Worm (Caenorhabditis elegans) whole organism, L4 larva: ENCODE data around the gene C01B10.9.

ENCODE experiments used
- D1046.2 ChIP-seq: fragments of 200-800 bp; sonication (Bioruptor generic); IDR thresholded peaks from 2 replicates; pipeline ENCODE4 v1.3.6; 2022; ENCODE audit warnings: missing genetic modification characterization, missing compliant biosample characterization
- F37D6.2 ChIP-seq: sonication (generic microtip); optimal IDR thresholded peaks from 2 replicates; lab custom pipeline; 2016; ENCODE audit warnings: mild to moderate bottlenecking, missing genetic modification characterization, missing compliant biosample characterization
- F49E8.2 ChIP-seq: sonication (generic microtip); optimal IDR thresholded peaks from 2 replicates; lab custom pipeline; 2016; ENCODE audit warnings: missing compliant biosample characterization, mild to moderate bottlenecking, missing genetic modification characterization, borderline replicate concordance
- Y48G9A.11 ChIP-seq: fragments of 200-800 bp; sonication (Bioruptor generic); IDR thresholded peaks from 2 replicates; pipeline ENCODE4 v1.3.6; 2022; ENCODE audit warnings: missing genetic modification reagents, missing genetic modification characterization, missing compliant biosample characterization
- ZK337.2 ChIP-seq: fragments of 200-800 bp; sonication (Bioruptor generic); IDR thresholded peaks from 2 replicates; pipeline ENCODE4 v1.3.6; 2022; ENCODE audit warnings: missing genetic modification reagents, missing genetic modification characterization, missing compliant biosample characterization
- ZK546.5 ChIP-seq, 2 experiments: sonication (generic microtip); optimal IDR thresholded peaks; 2 replicates each; lab custom pipeline; 2017; ENCODE audit warnings: missing biosample characterization in 2 of 2, missing genetic modification characterization in 2 of 2
- attf-4 ChIP-seq: sonication (generic microtip); optimal IDR thresholded peaks from 3 replicates; lab custom pipeline; 2017; ENCODE audit warnings: missing biosample characterization, missing genetic modification characterization
- ceh-20 ChIP-seq: fragments of 200-800 bp; sonication (Bioruptor generic); IDR thresholded peaks from 2 replicates; pipeline ENCODE4 v1.3.6; 2022; ENCODE audit warnings: missing genetic modification reagents, missing genetic modification characterization, missing compliant biosample characterization
- ceh-62 ChIP-seq: sonication (generic microtip); optimal IDR thresholded peaks from 2 replicates; lab custom pipeline; 2017; ENCODE audit warnings: missing biosample characterization, missing genetic modification characterization
- ceh-82 ChIP-seq: sonication (generic microtip); optimal IDR thresholded peaks from 2 replicates; lab custom pipeline; 2017; ENCODE audit warnings: missing biosample characterization, missing genetic modification characterization
- ctbp-1 ChIP-seq: fragments of 200-800 bp; sonication (Bioruptor generic); IDR thresholded peaks from 2 replicates; pipeline ENCODE4 v1.3.6; 2022; ENCODE audit warnings: missing genetic modification reagents, missing genetic modification characterization, missing compliant biosample characterization
- daf-16 ChIP-seq, 3 experiments: sonication (generic microtip); optimal IDR thresholded peaks; 2 replicates each; lab custom pipeline; 2016 to 2017; ENCODE audit warnings: missing genetic modification characterization in 3 of 3, missing genetic modification reagents in 3 of 3, mild to moderate bottlenecking in 2 of 3, missing compliant biosample characterization in 2 of 3, missing biosample characterization in 1 of 3, moderate library complexity in 1 of 3
- dve-1 ChIP-seq: sonication (generic microtip); optimal IDR thresholded peaks from 2 replicates; lab custom pipeline; 2017; ENCODE audit warnings: antibody characterized with exemption, mild to moderate bottlenecking, missing genetic modification characterization, missing compliant biosample characterization; ENCODE audit not compliant: insufficient read depth
- egl-27 ChIP-seq: sonication (generic microtip); optimal IDR thresholded peaks from 3 replicates; lab custom pipeline; 2017; ENCODE audit warnings: missing biosample characterization, missing genetic modification reagents, missing genetic modification characterization
- gei-8 ChIP-seq: fragments of 200-800 bp; sonication (Bioruptor generic); optimal IDR thresholded peaks from 2 replicates; lab custom pipeline; 2018; ENCODE audit warnings: mild to moderate bottlenecking, missing genetic modification characterization, missing compliant biosample characterization
- hif-1 ChIP-seq, 2 experiments: sonication (generic microtip); optimal IDR thresholded peaks; 2 replicates each; lab custom pipeline; 2016 to 2017; ENCODE audit warnings: missing compliant biosample characterization in 2 of 2, missing genetic modification characterization in 2 of 2, missing genetic modification reagents in 2 of 2, missing genotype in 2 of 2, mild to moderate bottlenecking in 1 of 2
- lin-15B ChIP-seq: fragments of 150-350 bp; sonication (generic microtip); optimal IDR thresholded peaks from 3 replicates; lab custom pipeline; 2014; ENCODE audit warnings: missing biosample characterization, missing genetic modification characterization
- lin-38 ChIP-seq: fragments of 200-800 bp; sonication (Bioruptor generic); IDR thresholded peaks from 2 replicates; pipeline ENCODE4 v1.3.6; 2022; ENCODE audit warnings: missing genetic modification reagents, missing genetic modification characterization, missing compliant biosample characterization
- lsy-2 ChIP-seq, 2 experiments: fragments of 150-350 bp in 1 of 2; sonication (generic microtip) in 1 of 2; optimal IDR thresholded peaks; 2 replicates each; lab custom pipeline; 2014 to 2017; ENCODE audit warnings: missing biosample characterization in 2 of 2, missing genetic modification characterization in 2 of 2
- madf-9 ChIP-seq: fragments of 200-800 bp; sonication (Bioruptor generic); conservative IDR thresholded peaks from 2 replicates; pipeline ENCODE4 v1.3.6; 2022; ENCODE audit warnings: missing genetic modification reagents, missing genetic modification characterization, missing compliant biosample characterization
- mdt-29 ChIP-seq: fragments of 200-800 bp; sonication (Bioruptor generic); IDR thresholded peaks from 2 replicates; pipeline ENCODE4 v1.3.6; 2022; ENCODE audit warnings: missing genetic modification reagents, missing genetic modification characterization, missing compliant biosample characterization
- mep-1 ChIP-seq: fragments of 150-350 bp; sonication (generic microtip); optimal IDR thresholded peaks from 3 replicates; lab custom pipeline; 2014; ENCODE audit warnings: missing biosample characterization, missing genetic modification characterization
- mxl-2 ChIP-seq: fragments of 200-800 bp; sonication (Bioruptor generic); conservative IDR thresholded peaks from 2 replicates; pipeline ENCODE4 v1.3.6; 2022; ENCODE audit warnings: missing genetic modification reagents, missing genetic modification characterization, missing compliant biosample characterization
- nhr-10 ChIP-seq: fragments of 150-350 bp; optimal IDR thresholded peaks from 2 replicates; lab custom pipeline; 2014; ENCODE audit warnings: missing biosample characterization, missing genetic modification characterization
- nhr-102 ChIP-seq: sonication (generic microtip); optimal IDR thresholded peaks from 2 replicates; lab custom pipeline; 2016; ENCODE audit warnings: mild to moderate bottlenecking, missing genetic modification characterization, moderate library complexity, missing compliant biosample characterization
- nhr-25 ChIP-seq: sonication (generic microtip); optimal IDR thresholded peaks from 2 replicates; lab custom pipeline; 2017; ENCODE audit warnings: missing genetic modification characterization, mild to moderate bottlenecking, missing compliant biosample characterization, antibody characterized with exemption, moderate library complexity, borderline replicate concordance; ENCODE audit not compliant: insufficient read depth
- nhr-28 ChIP-seq: fragments of 150-350 bp; optimal IDR thresholded peaks from 2 replicates; lab custom pipeline; 2014; ENCODE audit warnings: missing biosample characterization, missing genetic modification characterization
- nhr-41 ChIP-seq: fragments of 200-800 bp; sonication (Bioruptor generic); IDR thresholded peaks from 2 replicates; pipeline ENCODE4 v1.3.6; 2022; ENCODE audit warnings: missing genetic modification reagents, missing genetic modification characterization, missing compliant biosample characterization
- nhr-6 ChIP-seq: fragments of 150-350 bp; optimal IDR thresholded peaks from 2 replicates; lab custom pipeline; 2014; ENCODE audit warnings: missing biosample characterization, missing genetic modification characterization
- nhr-76 ChIP-seq: fragments of 150-350 bp; optimal IDR thresholded peaks from 2 replicates; lab custom pipeline; 2014; ENCODE audit warnings: missing biosample characterization, missing genetic modification characterization
- pha-4 ChIP-seq, 2 experiments: fragments of 150-350 bp in 1 of 2; fragments of 200-800 bp in 1 of 2; sonication (Bioruptor generic) in 1 of 2; IDR thresholded peaks in 1 of 2; optimal IDR thresholded peaks in 1 of 2; 2 replicates each; pipeline versions ENCODE4 v1.3.6 to Lab custom; 2014 to 2022; ENCODE audit warnings: missing genetic modification characterization in 2 of 2, missing genetic modification reagents in 2 of 2, missing biosample characterization in 1 of 2, missing compliant biosample characterization in 1 of 2
- php-3 ChIP-seq: fragments of 200-800 bp; sonication (Bioruptor generic); IDR thresholded peaks from 2 replicates; pipeline ENCODE4 v1.3.6; 2022; ENCODE audit warnings: missing genetic modification reagents, missing genetic modification characterization, missing compliant biosample characterization
- pqm-1 ChIP-seq: sonication (generic microtip); optimal IDR thresholded peaks from 2 replicates; lab custom pipeline; 2017; ENCODE audit warnings: missing biosample characterization, missing genetic modification characterization
- spr-3 ChIP-seq: fragments of 200-800 bp; sonication (Bioruptor generic); optimal IDR thresholded peaks from 2 replicates; lab custom pipeline; 2018; ENCODE audit warnings: mild to moderate bottlenecking, missing genetic modification characterization, missing compliant biosample characterization
- unc-130 ChIP-seq: sonication (generic microtip); optimal IDR thresholded peaks from 2 replicates; lab custom pipeline; 2016; ENCODE audit warnings: missing genetic modification reagents, missing genetic modification characterization, missing compliant biosample characterization
- vab-7 ChIP-seq: fragments of 200-800 bp; sonication (Bioruptor generic); IDR thresholded peaks from 2 replicates; pipeline ENCODE4 v1.3.6; 2022; ENCODE audit warnings: missing genetic modification reagents, missing genetic modification characterization, missing compliant biosample characterization
- zfp-2 ChIP-seq: sonication (generic microtip); optimal IDR thresholded peaks from 2 replicates; lab custom pipeline; 2016; ENCODE audit warnings: mild to moderate bottlenecking, missing genetic modification characterization, missing compliant biosample characterization
- zfp-3 ChIP-seq: fragments of 200-800 bp; sonication (Bioruptor generic); conservative IDR thresholded peaks from 2 replicates; pipeline ENCODE4 v1.3.6; 2022; ENCODE audit warnings: missing genetic modification reagents, missing genetic modification characterization, missing compliant biosample characterization
- zip-2 ChIP-seq: fragments of 150-350 bp; optimal IDR thresholded peaks from 2 replicates; lab custom pipeline; 2014; ENCODE audit warnings: missing biosample characterization, missing genetic modification characterization

C01B10.9 gene

DNA sequence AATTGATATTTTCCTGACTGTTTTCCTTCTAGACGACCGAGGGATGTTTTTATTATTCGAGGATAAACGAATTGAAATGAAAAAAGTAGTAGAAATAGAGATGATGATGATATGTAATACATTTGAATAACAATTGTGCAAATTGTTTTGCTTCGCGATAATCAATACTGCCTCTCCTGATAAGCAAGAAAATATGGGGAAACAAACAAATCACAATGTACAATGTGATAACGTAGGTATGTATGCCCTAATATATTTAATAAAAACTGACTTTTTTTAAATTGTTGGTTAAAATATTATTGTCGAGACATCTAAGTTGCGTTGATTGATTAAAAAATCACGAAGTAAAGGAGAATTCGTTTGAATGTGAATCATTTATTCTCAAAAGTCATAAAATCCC lies 4.2 kb upstream of the C01B10.9 start, which contains the start of gene cest-5.2 (continued):
- no peak for TF ChIP-seq Y48G9A.11 (GFP tag; lab: Robert Waterston, UW)
- TF ChIP-seq nhr-41 (GFP tag; lab: Robert Waterston, UW), result no peak
- no peak for TF ChIP-seq egl-27 (tag; lab: Kevin White, UChicago)
- TF ChIP-seq nhr-28 (tag; lab: Kevin White, UChicago), result peak; percentile 54
- peak; percentile 68 for TF ChIP-seq pqm-1 (tag; lab: Kevin White, UChicago)
- TF ChIP-seq ZK337.2 (GFP tag; lab: Robert Waterston, UW), result no peak
- no peak for TF ChIP-seq daf-16 (GFP tag; optimal IDR thresholded peaks at IDR 0.05; lab: Kevin White, UChicago)
- TF ChIP-seq daf-16 (tag; optimal IDR thresholded peaks at IDR 0.05; lab: Kevin White, UChicago), result peak; percentile 81
- no peak for TF ChIP-seq nhr-10 (tag; lab: Kevin White, UChicago)
- TF ChIP-seq D1046.2 (GFP tag; lab: Robert Waterston, UW), result no peak
- TF ChIP-seq spr-3 (GFP tag; lab: Kevin White, UChicago), result no peak
- TF ChIP-seq ctbp-1 (GFP tag; lab: Robert Waterston, UW), result no peak
- no peak for TF ChIP-seq zip-2 (tag; lab: Kevin White, UChicago)
- TF ChIP-seq unc-130 (GFP tag; lab: Kevin White, UChicago), result no peak
- no peak for TF ChIP-seq attf-4 (tag; lab: Kevin White, UChicago)
- TF ChIP-seq php-3 (GFP tag; lab: Robert Waterston, UW), result no peak
- no peak for TF ChIP-seq mxl-2 (GFP tag; lab: Robert Waterston, UW)
- no peak for TF ChIP-seq ceh-20 (GFP tag; lab: Robert Waterston, UW)

DNA sequence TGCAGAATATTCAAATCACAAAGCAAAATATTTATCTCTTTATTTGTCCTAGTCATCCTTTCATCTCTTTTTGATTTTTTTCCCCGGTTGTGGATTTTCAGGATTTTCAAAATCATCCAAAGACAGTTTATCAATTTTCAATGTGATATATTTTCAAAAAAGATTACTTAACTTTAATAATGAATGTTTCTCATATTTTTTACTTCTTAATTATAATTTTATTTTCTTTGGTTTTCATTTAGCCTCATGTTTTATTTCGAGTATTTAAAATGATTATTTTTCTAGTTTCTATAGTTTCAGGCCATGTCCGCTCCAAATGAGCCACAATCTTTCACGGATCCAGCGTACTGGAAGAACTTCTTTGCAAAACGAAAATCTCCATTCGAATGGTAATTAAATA lies 2.8 kb downstream of the C01B10.9 start, which contains the start of gene metl-13:
metl-13 (plus strand) TSS at position 301 of the 400 bp plus-strand sequence.
- TF ChIP-seq mdt-29 (GFP tag; lab: Robert Waterston, UW), result no peak
- TF ChIP-seq lin-38, result 0 out of 2 replicates have a peak, but pooled peaks have one; percentile 24
- TF ChIP-seq ZK546.5 (tag; optimal IDR thresholded peaks at IDR 0.05; lab: Kevin White, UChicago), result no peak
- no peak for TF ChIP-seq ceh-82 (tag; lab: Kevin White, UChicago)
- no peak for TF ChIP-seq zfp-2
- no peak for TF ChIP-seq pqm-1 (tag; lab: Kevin White, UChicago)

DNA sequence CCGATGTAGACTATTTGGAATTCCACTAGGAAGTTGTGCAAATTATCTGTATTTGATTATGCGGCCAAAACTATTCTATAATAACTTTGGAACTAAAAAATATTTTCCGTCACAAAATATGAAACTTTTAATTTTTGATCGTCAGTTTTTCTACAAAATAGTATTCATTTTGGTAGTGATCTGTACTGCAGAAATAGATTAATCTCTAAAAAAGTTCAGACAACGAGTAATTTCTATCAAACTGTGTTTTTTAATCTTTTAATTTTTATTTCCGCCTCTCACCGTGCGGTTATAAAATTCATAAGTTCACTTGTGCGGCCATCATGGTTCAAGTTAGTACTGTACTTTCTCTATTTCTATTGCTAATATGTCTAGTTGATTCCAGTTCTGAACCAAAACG lies 6.2 kb downstream of the C01B10.9 start, which contains the start of gene C01B10.7:
C01B10.7 (plus strand) TSS at position 301 of the 400 bp plus-strand sequence.
- TF ChIP-seq ZK546.5 (tag; optimal IDR thresholded peaks at IDR 0.05; lab: Kevin White, UChicago) (no peak), nhr-102 (tag; lab: Kevin White, UChicago) (no peak), mep-1 (tag; lab: Kevin White, UChicago) (no peak), pha-4 (GFP tag; IDR thresholded peaks at IDR 0.05; lab: Robert Waterston, UW) (no peak), pha-4 (tag; optimal IDR thresholded peaks at IDR 0.05; lab: Kevin White, UChicago) (no peak), gei-8 (GFP tag; lab: Kevin White, UChicago) (no peak), madf-9 (GFP tag; lab: Robert Waterston, UW) (no peak), ceh-62 (no peak)

DNA sequence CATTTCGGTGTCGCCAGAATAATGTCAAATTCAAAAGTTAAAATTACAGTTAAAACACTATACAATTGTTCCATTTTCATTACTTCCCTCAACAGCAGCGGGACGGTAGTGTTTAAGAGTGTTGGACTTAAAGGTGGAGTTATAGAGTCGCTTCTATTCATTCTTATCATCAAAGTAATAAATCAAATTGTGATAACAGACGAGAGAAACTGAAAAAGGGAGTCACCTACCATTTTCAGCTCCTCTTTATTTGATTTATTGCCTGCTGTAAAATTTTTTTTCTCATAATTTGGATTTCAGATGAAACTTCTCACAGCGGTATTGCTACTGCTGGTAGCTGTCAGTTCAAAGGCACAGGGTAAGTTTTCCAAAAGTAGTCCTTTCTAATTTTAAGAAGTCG lies 7.9 kb downstream of the C01B10.9 start, which contains the start of gene C01B10.6:
C01B10.6 (plus strand) TSS at position 301 of the 400 bp plus-strand sequence.
- peak; percentile 34 for TF ChIP-seq pqm-1 (tag; lab: Kevin White, UChicago)
- TF ChIP-seq zfp-3 (GFP tag; lab: Robert Waterston, UW), result no peak
- TF ChIP-seq, all 104 proteins: peak for 1

DNA sequence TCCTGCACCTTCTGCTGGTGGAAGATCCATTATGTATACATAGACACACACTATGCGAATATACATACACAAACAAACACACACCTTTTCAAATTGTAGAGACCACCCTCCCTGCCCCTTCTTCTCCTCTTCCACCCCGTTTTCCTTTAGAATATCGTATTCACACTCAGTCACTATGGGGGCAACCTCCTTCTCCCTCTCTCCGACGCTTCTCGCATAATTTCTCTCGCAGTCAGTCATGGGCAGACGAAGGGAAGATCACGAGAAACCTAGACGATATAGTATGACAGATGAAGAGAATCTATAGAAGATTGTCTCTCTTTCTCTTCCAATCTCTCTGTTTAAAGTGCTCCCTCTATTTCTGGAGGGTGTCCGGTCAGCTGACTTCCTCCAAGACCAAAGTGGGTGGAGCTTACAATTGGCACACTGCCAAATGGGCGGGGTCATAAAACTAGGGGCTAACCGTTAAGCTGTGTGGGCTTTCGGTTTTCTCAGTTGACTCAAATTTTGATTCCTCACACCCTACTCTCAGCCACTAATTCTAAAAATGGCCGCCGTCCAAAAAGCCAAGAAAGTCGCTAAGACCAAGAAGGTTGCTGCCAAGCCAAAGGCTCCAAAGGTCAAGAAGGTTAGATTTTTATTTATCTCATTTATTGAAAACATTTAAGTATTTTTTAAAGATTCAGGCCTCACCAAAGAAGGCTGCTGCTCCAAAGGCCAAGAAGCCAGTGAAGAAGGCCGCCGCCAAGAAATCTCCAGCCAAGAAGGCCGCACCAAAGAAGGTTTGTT lies 14.0 kb downstream of the C01B10.9 start, which contains the start of gene hil-7:
hil-7 (plus strand) TSS at position 446 of the 789 bp plus-strand sequence.
- TF ChIP-seq vab-7, result no peak
- no peak for TF ChIP-seq daf-16 (GFP tag; optimal IDR thresholded peaks at IDR 0.05; lab: Kevin White, UChicago)
- no peak for TF ChIP-seq daf-16 (tag; optimal IDR thresholded peaks at IDR 0.05; lab: Kevin White, UChicago)
- no peak for TF ChIP-seq lin-15B (tag; lab: Kevin White, UChicago)
- no peak for TF ChIP-seq hif-1 (tag; optimal IDR thresholded peaks at IDR 0.05; lab: Kevin White, UChicago)
- no peak for TF ChIP-seq nhr-6 (tag; lab: Kevin White, UChicago)
- peak; percentile 62 for TF ChIP-seq mep-1 (tag; lab: Kevin White, UChicago)
- no peak for TF ChIP-seq F37D6.2 (tag; lab: Kevin White, UChicago)
- TF ChIP-seq nhr-76 (tag; lab: Kevin White, UChicago), result no peak
- TF ChIP-seq lsy-2 (tag; optimal IDR thresholded peaks at IDR 0.05; lab: Kevin White, UChicago), result peak in 1 of 2 experiments; percentile 35
- TF ChIP-seq nhr-25, result no peak
- TF ChIP-seq F49E8.2 (tag; lab: Kevin White, UChicago), result no peak
- peak; percentile 35 for TF ChIP-seq dve-1 (tag; lab: Kevin White, UChicago)
- no peak for TF ChIP-seq ceh-62
- TF ChIP-seq nhr-28 (tag; lab: Kevin White, UChicago), result peak; percentile 3
